Worm (Caenorhabditis elegans) whole organism, early embryonic: ENCODE measurements around the gene F18E9.7.

Experiments used
- B0310.2 ChIP-seq: sonication (generic microtip); optimal IDR thresholded peaks from 2 replicates; lab custom pipeline; 2016; ENCODE audit warnings: mild to moderate bottlenecking, missing genetic modification characterization, missing compliant biosample characterization
- aly-1 ChIP-seq: sonication (generic microtip); optimal IDR thresholded peaks from 2 replicates; lab custom pipeline; 2016; ENCODE audit warnings: missing genetic modification characterization, missing compliant biosample characterization
- ama-1 ChIP-seq: fragments of 150-350 bp; optimal IDR thresholded peaks from 2 replicates; lab custom pipeline; 2014
- ceh-36 ChIP-seq: sonication (generic microtip); optimal IDR thresholded peaks from 2 replicates; lab custom pipeline; 2016; ENCODE audit warnings: missing genetic modification characterization, inconsistent platforms, missing compliant biosample characterization
- ets-7 ChIP-seq: sonication (generic microtip); optimal IDR thresholded peaks from 2 replicates; lab custom pipeline; 2016; ENCODE audit warnings: missing genotype, missing genetic modification characterization, missing compliant biosample characterization
- flt-1 ChIP-seq: fragments of 200-800 bp; sonication (Bioruptor generic); IDR thresholded peaks from 2 replicates; pipeline ENCODE4 v1.3.6; 2022; ENCODE audit warnings: missing genetic modification characterization, missing compliant biosample characterization
- hmg-4 ChIP-seq: fragments of 200-800 bp; sonication (Bioruptor generic); optimal IDR thresholded peaks from 2 replicates; lab custom pipeline; 2018; ENCODE audit warnings: mild to moderate bottlenecking, missing genetic modification characterization, missing compliant biosample characterization
- hnd-1 ChIP-seq: sonication (generic microtip); optimal IDR thresholded peaks from 2 replicates; lab custom pipeline; 2016; ENCODE audit warnings: missing genetic modification characterization, missing compliant biosample characterization
- pes-1 ChIP-seq: fragments of 200-800 bp; sonication (Bioruptor generic); IDR thresholded peaks from 2 replicates; pipeline ENCODE4 v1.3.6; 2022; ENCODE audit warnings: missing genetic modification reagents, missing genetic modification characterization, missing compliant biosample characterization
- scrt-1 ChIP-seq: fragments of 200-800 bp; sonication (Bioruptor generic); IDR thresholded peaks from 2 replicates; pipeline ENCODE4 v1.3.6; 2022; ENCODE audit warnings: missing genetic modification characterization, missing compliant biosample characterization
- tbx-11 ChIP-seq: fragments of 200-800 bp; sonication (Bioruptor generic); IDR thresholded peaks from 2 replicates; pipeline ENCODE4 v1.3.6; 2022; ENCODE audit warnings: missing genetic modification characterization, missing compliant biosample characterization
- tbx-37 ChIP-seq: fragments of 200-800 bp; sonication (Bioruptor generic); conservative IDR thresholded peaks from 2 replicates; pipeline ENCODE4 v1.3.6; 2022; ENCODE audit warnings: missing genetic modification reagents, missing genetic modification characterization, missing compliant biosample characterization

DNA sequence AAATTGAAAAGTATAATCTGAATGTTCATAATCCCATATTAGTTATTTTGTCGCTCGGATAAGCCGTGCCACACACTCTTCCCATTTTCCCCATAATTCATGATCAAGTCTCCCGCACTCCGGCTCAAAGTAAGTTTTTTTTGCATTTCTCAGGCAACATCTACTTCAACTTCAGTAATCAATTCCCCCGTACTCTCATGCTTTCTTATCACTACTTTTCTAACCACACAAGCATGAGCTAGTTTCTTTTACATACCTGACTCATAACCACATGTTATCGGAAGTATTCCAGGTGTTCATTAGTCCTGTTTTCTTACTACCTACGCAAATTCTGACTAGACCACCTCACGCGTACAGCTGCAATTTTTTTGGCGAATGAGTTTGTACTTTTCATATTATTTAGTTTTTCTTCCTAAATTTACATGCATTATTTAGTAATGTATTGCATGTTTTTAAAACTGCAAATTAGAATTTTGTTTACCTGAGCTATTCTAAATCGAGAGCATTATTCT is 31.0 kb downstream of the F18E9.7 start:
- TF ChIP-seq B0310.2 (tag; lab: Kevin White, UChicago) = no peak
- no peak for TF ChIP-seq tbx-37 (GFP tag; lab: Robert Waterston, UW)
- TF ChIP-seq ama-1 = no peak
- TF ChIP-seq scrt-1 (GFP tag; lab: Robert Waterston, UW) = no peak
- TF ChIP-seq tbx-11 (GFP tag; lab: Robert Waterston, UW) = no peak
- no peak for TF ChIP-seq pes-1
- TF ChIP-seq ceh-36 (tag; lab: Kevin White, UChicago) = no peak
- no peak for TF ChIP-seq aly-1 (tag; lab: Kevin White, UChicago)
- no peak for TF ChIP-seq ets-7 (tag; lab: Kevin White, UChicago)
- TF ChIP-seq hnd-1 (tag; lab: Kevin White, UChicago) = no peak
- no peak for TF ChIP-seq flt-1 (GFP tag; lab: Robert Waterston, UW)
- no peak for TF ChIP-seq hmg-4
